Worm (Caenorhabditis elegans): ENCODE results near the gene M163.22.

M163.22 gene

DNA sequence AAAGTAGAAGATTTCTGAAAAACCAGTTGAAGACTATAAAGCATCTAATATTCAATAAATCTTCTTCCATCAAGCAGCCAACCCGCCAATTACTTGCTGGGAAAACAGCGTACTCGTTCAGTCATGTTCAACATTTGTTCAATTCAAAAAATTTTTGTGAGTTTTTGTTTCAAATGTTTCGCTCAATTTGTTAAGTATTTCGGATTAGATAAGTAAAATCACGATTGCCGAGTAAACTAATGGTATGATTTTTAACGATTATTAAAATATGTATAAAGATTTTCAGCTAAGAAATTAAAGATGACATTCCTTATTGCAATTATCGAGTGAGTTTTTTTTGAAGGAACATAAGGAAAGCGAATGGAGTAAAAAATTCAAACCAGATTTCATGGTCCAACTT is 5.0 kb downstream of the M163.22 start, which contains the start of gene M163.10:
M163.10 (plus strand) TSS at position 301 of the 400 bp plus-strand sequence.
- TF ChIP-seq B0019.2 (GFP tag; conservative IDR thresholded peaks at IDR 0.05) (no peak), madf-3 (GFP tag; IDR thresholded peaks at IDR 0.05) (no peak), nhr-27 (tag; optimal IDR thresholded peaks at IDR 0.05) (no peak), rpc-1 (optimal IDR thresholded peaks at IDR 0.05) (no peak), rpc-1 (tag; optimal IDR thresholded peaks at IDR 0.05) (no peak), ztf-28 (GFP tag; IDR thresholded peaks at IDR 0.05) (no peak), F37B4.10 (GFP tag; IDR thresholded peaks at IDR 0.05) (no peak), F39B2.1 (GFP tag; IDR thresholded peaks at IDR 0.05) (no peak), Y53F4B.3 (GFP tag; IDR thresholded peaks at IDR 0.05) (no peak), F33H1.4 (GFP tag; IDR thresholded peaks at IDR 0.05) (no peak), attf-3 (GFP tag; conservative IDR thresholded peaks at IDR 0.05) (no peak), ceh-40 (GFP tag; IDR thresholded peaks at IDR 0.05) (no peak), ceh-79 (tag; optimal IDR thresholded peaks at IDR 0.05) (no peak), F52B5.7 (tag; optimal IDR thresholded peaks at IDR 0.05) (no peak), nhr-90 (tag; optimal IDR thresholded peaks at IDR 0.05) (no peak)

DNA sequence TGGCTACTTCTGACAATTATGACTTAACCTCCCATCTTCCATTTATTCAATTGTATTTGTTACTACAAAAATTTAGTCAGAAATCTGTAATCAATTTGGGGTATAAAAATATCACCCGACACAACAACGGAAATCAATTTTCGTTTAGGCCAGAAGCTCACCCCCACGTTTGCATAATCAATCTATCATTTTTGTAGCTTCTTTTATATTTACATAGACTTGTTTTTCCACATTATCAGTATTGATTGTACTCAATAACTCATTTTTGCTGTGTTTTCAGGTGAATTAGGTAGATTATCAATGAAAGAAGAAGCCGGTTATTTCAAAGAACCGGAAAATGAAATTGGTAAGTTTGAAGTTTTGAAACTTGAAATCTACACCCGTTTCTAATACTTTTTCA is 8.0 kb downstream of the M163.22 start, which contains the start of gene M163.5:
M163.5 (plus strand) TSS at position 301 of the 400 bp plus-strand sequence.
- no peak for TF ChIP-seq ceh-79 (tag; optimal IDR thresholded peaks at IDR 0.05)
- TF ChIP-seq mxl-1 (tag; optimal IDR thresholded peaks at IDR 0.05) = no peak
- no peak for TF ChIP-seq bed-1 (GFP tag; IDR thresholded peaks at IDR 0.05)
- TF ChIP-seq lir-1 (GFP tag; conservative IDR thresholded peaks at IDR 0.05) = no peak
- TF ChIP-seq nhr-179 (tag; optimal IDR thresholded peaks at IDR 0.05) = no peak
- no peak for TF ChIP-seq F57C9.4 (tag; optimal IDR thresholded peaks at IDR 0.05)
- no peak for TF ChIP-seq hmg-20 (GFP tag; IDR thresholded peaks at IDR 0.05)
- no peak for TF ChIP-seq ztf-6 (GFP tag; IDR thresholded peaks at IDR 0.05)
- no peak for TF ChIP-seq tlf-1 (GFP tag; optimal IDR thresholded peaks at IDR 0.05)
- TF ChIP-seq ceh-40 (GFP tag; IDR thresholded peaks at IDR 0.05) = no peak

DNA sequence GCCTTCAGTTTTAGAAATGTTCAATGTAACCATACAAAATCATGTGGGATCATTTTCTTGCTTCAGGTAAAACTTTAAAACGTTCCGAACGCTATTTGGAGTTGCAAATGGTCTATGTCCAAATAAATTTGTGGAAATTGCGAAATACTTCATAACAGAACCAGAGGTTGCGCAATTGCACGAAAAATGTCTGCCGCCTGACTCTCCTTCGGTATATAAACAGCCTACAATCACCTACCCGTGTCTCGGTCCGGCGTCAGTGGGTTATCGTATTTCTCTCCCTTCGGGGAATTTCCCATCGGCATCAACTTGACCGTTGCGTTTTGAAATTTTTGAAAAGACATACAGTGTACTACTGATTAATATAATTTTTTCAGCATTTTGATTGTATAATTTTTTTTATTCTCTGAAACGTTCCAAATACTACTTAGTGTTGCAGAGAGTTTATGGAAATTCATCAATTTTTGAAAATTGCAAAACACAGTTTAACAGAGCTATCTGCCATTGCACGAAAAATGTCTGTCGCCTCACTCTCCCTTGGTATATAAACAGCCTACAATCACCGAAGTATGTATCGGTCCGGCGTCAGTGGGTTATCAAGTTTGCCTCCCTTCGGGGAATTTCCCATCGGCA is 11.0 kb downstream of the M163.22 start:
- TF ChIP-seq attf-3 (GFP tag; conservative IDR thresholded peaks at IDR 0.05) = no peak
- peak; percentile 89 for TF ChIP-seq snpc-4 (GFP tag; optimal IDR thresholded peaks at IDR 0.05)
- peak; percentile 97 to 100 (median 99) for TF ChIP-seq snpc-4 (tag; optimal IDR thresholded peaks at IDR 0.05)
- TF ChIP-seq hsf-1 (GFP tag; IDR thresholded peaks at IDR 0.05) = no peak
- TF ChIP-seq rcor-1 (GFP tag; IDR thresholded peaks at IDR 0.05) = 0 out of 2 replicates have a peak, but pooled peaks have one; percentile 15
- peak; percentile 27 for TF ChIP-seq athp-1 (tag; optimal IDR thresholded peaks at IDR 0.05)
- peak; percentile 94 for TF ChIP-seq ZK185.1 (tag; optimal IDR thresholded peaks at IDR 0.05; ENCODE audit: poor library complexity, severe bottlenecking)
- peak; percentile 28; the same call in 1 of the 2 replicates for TF ChIP-seq egl-44 (GFP tag; IDR thresholded peaks at IDR 0.05)
- peak; percentile 60; the same call in 1 of the 2 replicates for TF ChIP-seq Y56A3A.18 (GFP tag; IDR thresholded peaks at IDR 0.05)
- peak; percentile 53; the same call in 1 of the 2 replicates for TF ChIP-seq K11D2.4 (GFP tag; IDR thresholded peaks at IDR 0.05)
- no peak for TF ChIP-seq lsy-27 (tag; optimal IDR thresholded peaks at IDR 0.05; ENCODE audit: borderline replicate concordance, insufficient read depth)
- TF ChIP-seq bed-2 (GFP tag; IDR thresholded peaks at IDR 0.05) = no peak
- TF ChIP-seq somi-1 (GFP tag; optimal IDR thresholded peaks at IDR 0.05) = no peak
- no peak for TF ChIP-seq attf-6 (GFP tag; IDR thresholded peaks at IDR 0.05)
- peak; percentile 69; the same call in 1 of the 2 replicates for TF ChIP-seq cebp-2 (GFP tag; IDR thresholded peaks at IDR 0.05)
- TF ChIP-seq sea-2 (GFP tag; IDR thresholded peaks at IDR 0.05) = no peak
- TF ChIP-seq nfya-1 (tag; optimal IDR thresholded peaks at IDR 0.05; ENCODE audit: borderline replicate concordance, insufficient read depth) = no peak
- no peak for TF ChIP-seq F57A8.1 (GFP tag; optimal IDR thresholded peaks at IDR 0.05)
- peak; percentile 65 for TF ChIP-seq rpc-1 (optimal IDR thresholded peaks at IDR 0.05)
- peak; percentile 55 for TF ChIP-seq rpc-1 (tag; optimal IDR thresholded peaks at IDR 0.05)
- peak; percentile 40 for TF ChIP-seq attf-5 (GFP tag; optimal IDR thresholded peaks at IDR 0.05)
- TF ChIP-seq Y67H2A.10 (GFP tag; conservative IDR thresholded peaks at IDR 0.05) = no peak
- no peak for TF ChIP-seq fkh-3 (tag; optimal IDR thresholded peaks at IDR 0.05)
- peak; percentile 76 for TF ChIP-seq tbp1 (GFP tag; optimal IDR thresholded peaks at IDR 0.05)
- no peak for TF ChIP-seq him-1 (tag; optimal IDR thresholded peaks at IDR 0.05)
- TF ChIP-seq lin-40 (tag; optimal IDR thresholded peaks at IDR 0.05) = peak; percentile 81
- no peak for TF ChIP-seq bed-1 (GFP tag; IDR thresholded peaks at IDR 0.05)

Measured in whole organism, young adult.